Worm (Caenorhabditis elegans) whole organism, late embryonic: ENCODE results near the gene C46C11.3.
A peak's percentile ranks its signal among the peaks of the same experiment; 100 is the strongest.
"Not testable (repeated sequence)": the region's sequence is repeated elsewhere in the genome, so short reads cannot be mapped to it uniquely, and the experiment has no call there.

ENCODE experiments used
- K02D7.2 ChIP-seq: sonication (generic microtip); optimal IDR thresholded peaks from 2 replicates; lab custom pipeline; 2017; ENCODE audit warnings: mild to moderate bottlenecking, missing genetic modification characterization, missing compliant biosample characterization
- ama-1 ChIP-seq: fragments of 150-350 bp; optimal IDR thresholded peaks from 2 replicates; lab custom pipeline; 2014
- fkh-10 ChIP-seq: fragments of 150-350 bp; optimal IDR thresholded peaks from 2 replicates; lab custom pipeline; 2014; ENCODE audit warnings: missing biosample characterization, missing genetic modification reagents, missing genetic modification characterization
- hlh-13 ChIP-seq: fragments of 200-800 bp; sonication (Bioruptor generic); optimal IDR thresholded peaks from 2 replicates; lab custom pipeline; 2018; ENCODE audit warnings: mild to moderate bottlenecking, missing genetic modification characterization, missing compliant biosample characterization
- nhr-11 ChIP-seq: fragments of 150-350 bp; optimal IDR thresholded peaks from 2 replicates; lab custom pipeline; 2014; ENCODE audit warnings: missing biosample characterization, missing genetic modification characterization
- pha-4 ChIP-seq: fragments of 150-350 bp; optimal IDR thresholded peaks from 2 replicates; lab custom pipeline; 2018; ENCODE audit warnings: missing biosample characterization, missing genetic modification reagents, missing genetic modification characterization
- tbx-2 ChIP-seq: sonication (generic microtip); optimal IDR thresholded peaks from 2 replicates; lab custom pipeline; 2016; ENCODE audit warnings: missing genetic modification characterization, missing compliant biosample characterization

ce11 chrX:4606389-4606880 is 15.7 kb upstream of the C46C11.3 start:
- TF ChIP-seq hlh-13 (GFP tag; lab: Kevin White, UChicago) = peak; percentile 9
- TF ChIP-seq tbx-2 (tag; lab: Kevin White, UChicago) = peak; percentile 53
- TF ChIP-seq fkh-10 (GFP tag; lab: Kevin White, UChicago); nhr-11 (tag; lab: Kevin White, UChicago); pha-4 (tag; lab: Kevin White, UChicago); ama-1 (lab: Kevin White, UChicago): not testable (repeated sequence)
- TF ChIP-seq K02D7.2 (tag; lab: Kevin White, UChicago) = peak; percentile 36
